Worm (Caenorhabditis elegans) whole organism, mixed stage, embryonic: ENCODE data around the gene idpc-2.

Experiments used
- bed-3 ChIP-seq: fragments of 200-800 bp; sonication (Bioruptor generic); optimal IDR thresholded peaks from 3 replicates; lab custom pipeline; 2018; ENCODE audit warnings: mild to moderate bottlenecking, missing genetic modification characterization, moderate library complexity, missing compliant biosample characterization
- blmp-1 ChIP-seq: fragments of 150-350 bp; optimal IDR thresholded peaks from 2 replicates; lab custom pipeline; 2014; ENCODE audit warnings: missing biosample characterization, missing genetic modification characterization
- ceh-39 ChIP-seq: fragments of 150-350 bp; optimal IDR thresholded peaks from 2 replicates; lab custom pipeline; 2014; ENCODE audit warnings: missing biosample characterization, missing genetic modification characterization
- ceh-83 ChIP-seq: fragments of 200-800 bp; sonication (Bioruptor generic); optimal IDR thresholded peaks from 2 replicates; lab custom pipeline; 2018; ENCODE audit warnings: mild to moderate bottlenecking, missing genetic modification characterization, missing compliant biosample characterization
- cnd-1 ChIP-seq: fragments of 200-800 bp; sonication (Bioruptor generic); optimal IDR thresholded peaks from 2 replicates; lab custom pipeline; 2018; ENCODE audit warnings: mild to moderate bottlenecking, missing genetic modification characterization, missing compliant biosample characterization
- drap-1 ChIP-seq: fragments of 200-800 bp; sonication (Bioruptor generic); optimal IDR thresholded peaks from 3 replicates; lab custom pipeline; 2018; ENCODE audit warnings: mild to moderate bottlenecking, missing genetic modification characterization, missing compliant biosample characterization
- elt-1 ChIP-seq: sonication (generic microtip); optimal IDR thresholded peaks from 2 replicates; lab custom pipeline; 2017; ENCODE audit warnings: missing genetic modification characterization, mild to moderate bottlenecking, missing compliant biosample characterization, antibody characterized with exemption, moderate library complexity, borderline replicate concordance; ENCODE audit not compliant: insufficient read depth
- elt-3 ChIP-seq: fragments of 150-350 bp; optimal IDR thresholded peaks from 2 replicates; lab custom pipeline; 2014; ENCODE audit warnings: missing biosample characterization, missing genetic modification characterization
- flh-1 ChIP-seq: fragments of 200-800 bp; sonication (Bioruptor generic); optimal IDR thresholded peaks from 2 replicates; lab custom pipeline; 2018; ENCODE audit warnings: mild to moderate bottlenecking, missing genetic modification characterization, moderate library complexity, missing compliant biosample characterization
- ham-2 ChIP-seq: fragments of 200-800 bp; sonication (Bioruptor generic); optimal IDR thresholded peaks from 2 replicates; lab custom pipeline; 2018; ENCODE audit warnings: mild to moderate bottlenecking, missing genetic modification characterization, missing compliant biosample characterization
- hlh-1 ChIP-seq: fragments of 150-350 bp; optimal IDR thresholded peaks from 2 replicates; lab custom pipeline; 2014; ENCODE audit warnings: missing biosample characterization, missing genetic modification reagents, missing genetic modification characterization
- lin-13 ChIP-seq: fragments of 150-350 bp; optimal IDR thresholded peaks from 2 replicates; lab custom pipeline; 2014; ENCODE audit warnings: missing biosample characterization, missing genetic modification characterization
- lin-32 ChIP-seq: fragments of 200-800 bp; sonication (Bioruptor generic); optimal IDR thresholded peaks from 2 replicates; lab custom pipeline; 2018; ENCODE audit warnings: mild to moderate bottlenecking, missing genetic modification characterization, missing compliant biosample characterization
- lsy-2 ChIP-seq: fragments of 150-350 bp; optimal IDR thresholded peaks from 2 replicates; lab custom pipeline; 2014; ENCODE audit warnings: missing biosample characterization, missing genetic modification characterization
- mab-5 ChIP-seq: fragments of 150-350 bp; optimal IDR thresholded peaks from 2 replicates; lab custom pipeline; 2014; ENCODE audit warnings: missing biosample characterization, missing genetic modification characterization
- mep-1 ChIP-seq: fragments of 150-350 bp; optimal IDR thresholded peaks from 2 replicates; lab custom pipeline; 2017; ENCODE audit warnings: missing biosample characterization, missing genetic modification reagents, missing genetic modification characterization, inconsistent platforms
- mls-2 ChIP-seq: sonication (generic microtip); optimal IDR thresholded peaks from 2 replicates; lab custom pipeline; 2016; ENCODE audit warnings: mild to moderate bottlenecking, missing genetic modification characterization, moderate library complexity, missing compliant biosample characterization
- nhr-12 ChIP-seq: fragments of 150-350 bp; optimal IDR thresholded peaks from 2 replicates; lab custom pipeline; 2014; ENCODE audit warnings: missing biosample characterization, missing genetic modification characterization
- nhr-237 ChIP-seq: fragments of 150-350 bp; optimal IDR thresholded peaks from 2 replicates; lab custom pipeline; 2014; ENCODE audit warnings: missing biosample characterization, missing genetic modification characterization
- nhr-28 ChIP-seq: fragments of 150-350 bp; optimal IDR thresholded peaks from 2 replicates; lab custom pipeline; 2014; ENCODE audit warnings: missing biosample characterization, missing genetic modification characterization
- nhr-76 ChIP-seq: sonication (generic microtip); optimal IDR thresholded peaks from 2 replicates; lab custom pipeline; 2017; ENCODE audit warnings: missing biosample characterization, missing genetic modification characterization
- pha-4 ChIP-seq: fragments of 150-350 bp; optimal IDR thresholded peaks from 2 replicates; lab custom pipeline; 2018; ENCODE audit warnings: missing biosample characterization, missing genetic modification reagents, missing genetic modification characterization
- snpc-4 ChIP-seq: fragments of 150-350 bp; optimal IDR thresholded peaks from 2 replicates; lab custom pipeline; 2014; ENCODE audit warnings: missing biosample characterization, missing genetic modification characterization
- sptf-1 ChIP-seq: sonication (generic microtip); optimal IDR thresholded peaks from 2 replicates; lab custom pipeline; 2017; ENCODE audit warnings: mild to moderate bottlenecking, missing genetic modification characterization, moderate library complexity, missing compliant biosample characterization
- tbx-8 ChIP-seq: fragments of 200-800 bp; sonication (Bioruptor generic); optimal IDR thresholded peaks from 2 replicates; lab custom pipeline; 2018; ENCODE audit warnings: mild to moderate bottlenecking, missing genetic modification characterization, moderate library complexity, missing compliant biosample characterization
- unc-120 ChIP-seq: sonication (generic microtip); optimal IDR thresholded peaks from 2 replicates; lab custom pipeline; 2017; ENCODE audit warnings: missing genetic modification characterization, missing compliant biosample characterization; ENCODE audit not compliant: poor library complexity, severe bottlenecking
- unc-39 ChIP-seq: fragments of 150-350 bp; optimal IDR thresholded peaks from 2 replicates; lab custom pipeline; 2014; ENCODE audit warnings: missing biosample characterization, missing genetic modification characterization
- unc-62 ChIP-seq: fragments of 150-350 bp; optimal IDR thresholded peaks from 2 replicates; lab custom pipeline; 2014; ENCODE audit warnings: missing biosample characterization, missing genetic modification reagents, missing genetic modification characterization
- zip-8 ChIP-seq: fragments of 150-350 bp; optimal IDR thresholded peaks from 2 replicates; lab custom pipeline; 2014; ENCODE audit warnings: missing biosample characterization, missing genetic modification characterization
- ztf-11 ChIP-seq: fragments of 150-350 bp; optimal IDR thresholded peaks from 2 replicates; lab custom pipeline; 2014; ENCODE audit warnings: missing biosample characterization, missing genetic modification characterization

The idpc-2 gene

DNA sequence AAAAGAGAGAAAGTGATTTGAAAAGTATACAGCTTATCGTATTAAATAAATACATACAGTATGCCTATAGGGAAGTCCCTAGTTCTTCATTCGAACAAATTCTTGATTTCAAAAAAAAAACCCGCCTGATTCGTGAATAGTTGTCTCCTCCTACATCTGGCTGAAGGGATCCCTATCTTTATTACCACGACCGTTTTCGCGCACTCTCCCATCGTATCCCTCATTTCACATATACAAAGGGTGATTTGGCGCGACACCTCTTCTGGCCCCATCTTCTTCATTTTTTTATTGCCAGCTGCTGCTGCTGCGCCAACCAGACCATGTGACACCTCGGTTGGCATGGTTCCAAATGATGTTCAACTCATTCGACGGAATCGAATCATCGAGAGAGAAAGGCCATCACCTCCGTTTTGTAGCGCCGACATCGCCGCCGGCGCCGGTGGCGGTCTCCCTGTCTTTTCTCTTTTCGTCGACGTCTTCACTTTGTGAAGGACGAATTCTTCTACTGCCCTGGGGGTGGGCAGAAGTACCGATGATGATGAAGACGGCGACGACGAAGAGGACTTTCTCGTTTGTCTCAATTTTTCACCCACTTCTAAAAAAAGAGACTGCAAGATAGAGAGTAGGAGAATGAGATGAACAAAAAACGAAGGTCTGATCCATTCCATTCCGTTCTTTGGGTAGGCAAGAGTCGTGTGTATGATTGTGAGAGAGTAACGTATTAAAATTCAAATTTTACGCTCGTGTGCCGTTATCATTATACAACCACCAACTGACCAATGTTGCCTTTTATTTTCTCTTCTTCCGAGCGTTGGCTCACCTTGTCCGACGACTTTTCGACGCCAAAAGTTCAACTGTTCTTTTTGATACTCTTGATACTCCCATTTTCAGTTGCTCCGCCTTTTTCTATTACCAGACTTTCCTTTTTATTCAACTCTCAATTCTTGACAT lies 41.2 kb upstream of the idpc-2 start:
- TF ChIP-seq ceh-39 (tag; lab: Kevin White, UChicago) (no peak), ztf-11 (tag; lab: Kevin White, UChicago) (no peak), ceh-83 (GFP tag; lab: Kevin White, UChicago) (no peak), mab-5 (tag; lab: Kevin White, UChicago) (no peak), tbx-8 (GFP tag; lab: Kevin White, UChicago) (no peak), ham-2 (GFP tag; lab: Kevin White, UChicago) (no peak), nhr-76 (no peak), lin-13 (no peak), elt-1 (tag; lab: Kevin White, UChicago) (no peak), mls-2 (no peak), pha-4 (tag; lab: Kevin White, UChicago) (no peak), drap-1 (GFP tag; lab: Kevin White, UChicago) (no peak), nhr-28 (tag; lab: Kevin White, UChicago) (no peak), zip-8 (tag; lab: Kevin White, UChicago) (no peak), nhr-12 (tag; lab: Kevin White, UChicago) (no peak), mep-1 (tag; lab: Kevin White, UChicago) (no peak), unc-62 (GFP tag; lab: Kevin White, UChicago) (no peak), blmp-1 (no peak), lsy-2 (tag; lab: Kevin White, UChicago) (no peak)

DNA sequence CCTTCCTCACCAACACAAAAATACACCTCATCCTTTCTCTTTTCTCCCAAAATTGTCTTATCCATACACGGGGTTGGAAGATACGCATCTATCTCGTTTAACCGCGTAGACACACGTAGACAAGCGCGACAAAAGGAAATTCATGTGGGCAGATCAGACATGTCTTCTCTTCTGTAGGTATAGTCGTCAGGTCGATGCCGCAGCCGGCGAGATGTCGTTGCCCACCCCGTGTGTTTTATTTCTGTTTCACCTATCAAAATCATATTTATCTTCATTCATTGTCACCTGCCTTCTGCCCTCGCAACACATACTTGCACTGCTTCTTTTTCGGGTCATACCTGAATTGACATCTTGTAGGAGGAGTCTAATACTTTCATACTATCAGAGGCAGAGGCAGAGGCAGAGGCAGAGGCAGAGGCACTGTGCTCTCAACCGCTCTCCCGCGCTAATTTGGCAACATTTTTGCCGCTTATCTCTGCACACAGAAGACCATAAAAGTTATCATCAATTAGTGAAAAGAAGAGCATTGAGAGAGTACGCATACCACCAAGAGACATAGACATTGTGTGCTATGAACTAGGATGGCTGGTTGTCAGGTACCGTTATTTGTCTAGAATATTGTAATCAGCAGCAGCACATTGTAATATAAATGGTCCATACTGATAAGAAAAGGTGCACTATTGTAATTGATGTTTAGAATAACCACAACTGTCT lies 40.3 kb upstream of the idpc-2 start:
- TF ChIP-seq sptf-1 = no peak
- no peak for TF ChIP-seq ceh-39 (tag; lab: Kevin White, UChicago)
- no peak for TF ChIP-seq nhr-76
- peak; percentile 60 for TF ChIP-seq elt-1 (tag; lab: Kevin White, UChicago)
- TF ChIP-seq mab-5 (tag; lab: Kevin White, UChicago) = no peak

DNA sequence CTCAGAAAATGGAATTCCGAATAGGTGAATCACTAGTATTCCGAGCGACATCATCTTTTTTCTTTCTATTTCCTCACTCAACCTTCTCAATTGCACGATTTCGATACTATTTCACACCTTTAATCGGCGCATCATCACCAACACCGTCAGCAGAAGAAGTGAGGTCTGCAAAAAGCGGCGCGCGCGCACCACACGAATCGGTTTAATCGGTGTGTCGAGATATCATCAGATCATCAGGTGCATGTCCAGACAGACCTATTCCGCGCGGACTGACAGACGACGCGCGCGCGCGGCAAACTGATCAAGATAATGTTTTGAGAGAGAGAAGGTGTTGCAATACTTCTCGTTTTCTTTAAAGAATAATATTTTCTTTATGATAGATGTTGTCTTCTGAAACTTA lies 39.4 kb upstream of the idpc-2 start:
- no peak for TF ChIP-seq nhr-237 (tag; lab: Kevin White, UChicago)
- TF ChIP-seq mep-1 (tag; lab: Kevin White, UChicago) = no peak
- peak; percentile 96 for TF ChIP-seq elt-1 (tag; lab: Kevin White, UChicago)
- TF ChIP-seq mls-2 = no peak
- peak; percentile 32 for TF ChIP-seq unc-62 (GFP tag; lab: Kevin White, UChicago)
- TF ChIP-seq ham-2 (GFP tag; lab: Kevin White, UChicago) = peak; percentile 59
- TF ChIP-seq nhr-28 (tag; lab: Kevin White, UChicago) = no peak
- no peak for TF ChIP-seq lin-13

DNA sequence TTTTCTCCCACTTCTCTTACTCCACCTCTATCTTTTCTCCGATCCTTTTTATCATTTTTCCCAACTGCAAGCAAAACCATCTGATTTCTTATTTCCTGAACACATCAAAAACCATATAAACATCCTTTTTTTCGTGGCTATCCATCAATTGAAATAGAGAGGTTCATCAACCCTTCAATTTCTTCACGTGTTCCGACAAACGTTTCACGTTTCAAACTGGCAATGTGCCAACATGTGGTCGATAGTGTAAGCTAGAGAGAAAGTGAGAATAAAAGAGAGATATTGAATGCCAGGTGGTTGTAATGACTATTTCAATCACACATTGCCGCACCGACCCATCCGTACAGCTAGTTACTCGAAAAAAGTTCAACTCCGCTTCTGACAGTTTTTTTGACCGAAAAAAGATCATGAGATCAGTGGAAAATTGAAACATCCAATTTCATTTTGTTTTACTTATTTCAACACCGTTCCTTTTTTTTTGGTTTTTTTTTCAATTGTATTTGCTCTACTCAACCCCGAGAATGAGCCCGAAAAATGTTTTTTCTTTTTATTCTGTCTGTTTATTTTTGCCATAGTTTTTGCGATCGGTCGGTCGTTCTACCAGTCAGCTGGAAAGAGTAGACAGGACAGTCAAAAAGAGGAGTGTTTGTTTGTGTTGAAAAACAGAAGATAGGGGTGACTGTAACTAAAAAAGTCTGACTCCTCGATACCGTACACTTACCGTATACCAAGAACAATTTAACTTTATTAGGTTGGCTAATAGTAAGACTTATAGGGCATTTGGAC lies 37.7 kb upstream of the idpc-2 start:
- TF ChIP-seq hlh-1 (tag; lab: Kevin White, UChicago) (peak; percentile 96), elt-1 (tag; lab: Kevin White, UChicago) (no peak), flh-1 (GFP tag; lab: Kevin White, UChicago) (no peak), unc-39 (tag; lab: Kevin White, UChicago) (no peak), elt-3 (tag; lab: Kevin White, UChicago) (no peak), nhr-28 (tag; lab: Kevin White, UChicago) (no peak), ceh-83 (GFP tag; lab: Kevin White, UChicago) (no peak), cnd-1 (no peak), unc-120 (tag; lab: Kevin White, UChicago) (peak; percentile 55), blmp-1 (no peak), unc-62 (GFP tag; lab: Kevin White, UChicago) (peak; percentile 70), snpc-4 (tag; lab: Kevin White, UChicago) (no peak), mab-5 (tag; lab: Kevin White, UChicago) (no peak), nhr-237 (tag; lab: Kevin White, UChicago) (no peak), lin-32 (GFP tag; lab: Kevin White, UChicago) (no peak), bed-3 (GFP tag; lab: Kevin White, UChicago) (no peak)
